Worm (Caenorhabditis elegans) whole organism, L4/young adult: ENCODE measurements around the gene F58E1.13.

ENCODE experiments used
- W03F9.2 ChIP-seq: fragments of 150-350 bp; optimal IDR thresholded peaks from 2 replicates; lab custom pipeline; 2014; ENCODE audit warnings: missing biosample characterization, missing genetic modification characterization
- dao-5 ChIP-seq: sonication (generic microtip); optimal IDR thresholded peaks from 2 replicates; lab custom pipeline; 2016; ENCODE audit warnings: missing genotype, missing genetic modification characterization, moderate library complexity, missing compliant biosample characterization
- him-1 ChIP-seq: sonication (generic microtip); optimal IDR thresholded peaks from 2 replicates; lab custom pipeline; 2016; ENCODE audit warnings: missing genotype, missing genetic modification reagents, missing genetic modification characterization, missing compliant biosample characterization

ce11 chrII:1682218-1682617 lies 13.5 kb downstream of the F58E1.13 start, which contains the start of gene fbxb-26:
- TF ChIP-seq him-1 (tag; lab: Kevin White, UChicago) (no peak), W03F9.2 (tag; lab: Kevin White, UChicago) (no peak), dao-5 (tag; lab: Kevin White, UChicago) (no peak)
